Worm (Caenorhabditis elegans) whole organism, mixed stage, embryonic: ENCODE data around the gene B0281.6.

Source experiments
- blmp-1 ChIP-seq: fragments of 150-350 bp; optimal IDR thresholded peaks from 2 replicates; lab custom pipeline; 2014; ENCODE audit warnings: missing biosample characterization, missing genetic modification characterization
- elt-1 ChIP-seq: sonication (generic microtip); optimal IDR thresholded peaks from 2 replicates; lab custom pipeline; 2017; ENCODE audit warnings: missing genetic modification characterization, mild to moderate bottlenecking, missing compliant biosample characterization, antibody characterized with exemption, moderate library complexity, borderline replicate concordance; ENCODE audit not compliant: insufficient read depth
- lin-32 ChIP-seq: fragments of 200-800 bp; sonication (Bioruptor generic); optimal IDR thresholded peaks from 2 replicates; lab custom pipeline; 2018; ENCODE audit warnings: mild to moderate bottlenecking, missing genetic modification characterization, missing compliant biosample characterization
- mab-5 ChIP-seq: fragments of 150-350 bp; optimal IDR thresholded peaks from 2 replicates; lab custom pipeline; 2014; ENCODE audit warnings: missing biosample characterization, missing genetic modification characterization
- nhr-12 ChIP-seq: fragments of 150-350 bp; optimal IDR thresholded peaks from 2 replicates; lab custom pipeline; 2014; ENCODE audit warnings: missing biosample characterization, missing genetic modification characterization
- pha-4 ChIP-seq: fragments of 150-350 bp; optimal IDR thresholded peaks from 2 replicates; lab custom pipeline; 2018; ENCODE audit warnings: missing biosample characterization, missing genetic modification reagents, missing genetic modification characterization

DNA sequence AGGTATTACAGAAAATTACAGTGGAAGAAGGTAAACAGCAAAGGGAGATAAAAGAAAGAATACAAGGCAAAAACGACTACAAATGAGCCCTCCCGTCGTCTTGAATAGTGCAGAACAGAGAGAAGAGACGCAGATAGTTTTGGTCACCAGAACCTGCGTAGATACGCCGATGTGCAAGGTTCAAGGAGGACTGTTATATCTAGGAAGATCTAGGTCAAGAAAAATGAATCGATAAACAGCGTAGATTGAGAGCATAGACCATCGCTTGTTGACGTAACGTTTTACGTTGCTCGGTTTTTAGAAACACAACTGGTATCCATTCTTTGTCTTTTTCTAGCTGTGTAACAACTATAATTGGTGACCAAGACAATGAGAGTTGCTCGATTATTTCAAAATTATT is 1.4 kb downstream of the B0281.6 start, which contains the start of gene B0281.5:
- no peak for TF ChIP-seq lin-32 (GFP tag; lab: Kevin White, UChicago)
- no peak for TF ChIP-seq blmp-1
- no peak for TF ChIP-seq mab-5 (tag; lab: Kevin White, UChicago)
- no peak for TF ChIP-seq pha-4 (tag; lab: Kevin White, UChicago)
- no peak for TF ChIP-seq elt-1 (tag; lab: Kevin White, UChicago)
- no peak for TF ChIP-seq nhr-12 (tag; lab: Kevin White, UChicago)
